Fruit fly (Drosophila melanogaster) whole organism, prepupa: ENCODE measurements around the gene Polr3D.
A peak's percentile ranks its signal among the peaks of the same experiment; 100 is the strongest.

Experiments used
- Blimp-1 ChIP-seq: fragments of 200-800 bp; sonication (Bioruptor generic); optimal IDR thresholded peaks from 3 replicates; lab custom pipeline; 2017; ENCODE audit warnings: missing biosample characterization, missing genetic modification characterization, mild to moderate bottlenecking, moderate library complexity, missing genetic modification reagents
- CG10631 ChIP-seq: fragments of 200-800 bp; sonication (Bioruptor generic); optimal IDR thresholded peaks from 2 replicates; lab custom pipeline; 2016; ENCODE audit warnings: missing biosample characterization, missing genetic modification characterization
- CG10669 ChIP-seq: fragments of 200-800 bp; sonication (Bioruptor generic); optimal IDR thresholded peaks from 3 replicates; lab custom pipeline; 2018; ENCODE audit warnings: missing biosample characterization, mild to moderate bottlenecking, missing genetic modification characterization, moderate library complexity
- CG11294 ChIP-seq: fragments of 200-800 bp; sonication (Bioruptor generic); IDR thresholded peaks from 2 replicates; pipeline ENCODE4 v1.3.6; 2022; ENCODE audit warnings: missing biosample characterization, missing genetic modification characterization
- CG15336 ChIP-seq: fragments of 200-800 bp; sonication (Bioruptor generic); IDR thresholded peaks from 2 replicates; pipeline ENCODE4 v1.3.6; 2022; ENCODE audit warnings: missing biosample characterization, missing genetic modification characterization
- CG1621 ChIP-seq: fragments of 200-800 bp; sonication (Bioruptor generic); optimal IDR thresholded peaks from 3 replicates; lab custom pipeline; 2018; ENCODE audit warnings: missing biosample characterization, mild to moderate bottlenecking, missing genetic modification characterization
- CG3032 ChIP-seq: fragments of 200-800 bp; optimal IDR thresholded peaks from 2 replicates; lab custom pipeline; 2019; ENCODE audit warnings: missing biosample characterization, mild to moderate bottlenecking, missing genetic modification characterization, moderate library complexity
- CG31627 ChIP-seq: fragments of 200-800 bp; sonication (Bioruptor generic); optimal IDR thresholded peaks from 3 replicates; lab custom pipeline; 2016; ENCODE audit warnings: missing biosample characterization, missing genetic modification characterization
- CG32006 ChIP-seq: fragments of 200-800 bp; sonication (Bioruptor generic); optimal IDR thresholded peaks from 3 replicates; lab custom pipeline; 2017; ENCODE audit warnings: missing biosample characterization, mild to moderate bottlenecking, missing genetic modification characterization
- CG34406 ChIP-seq: fragments of 200-800 bp; sonication (Bioruptor generic); optimal IDR thresholded peaks from 3 replicates; lab custom pipeline; 2016; ENCODE audit warnings: missing biosample characterization, missing genetic modification characterization
- CG3919 ChIP-seq: fragments of 200-800 bp; sonication (Bioruptor generic); optimal IDR thresholded peaks from 3 replicates; lab custom pipeline; 2016; ENCODE audit warnings: missing biosample characterization, missing genetic modification characterization
- CG6163 ChIP-seq: fragments of 200-800 bp; sonication (Bioruptor generic); IDR thresholded peaks from 3 replicates; pipeline ENCODE4 v1.3.6; 2022; ENCODE audit warnings: missing biosample characterization, missing genetic modification characterization
- CG6276 ChIP-seq: fragments of 200-800 bp; sonication (Bioruptor generic); optimal IDR thresholded peaks from 2 replicates; lab custom pipeline; 2017; ENCODE audit warnings: missing biosample characterization, mild to moderate bottlenecking, missing genetic modification characterization
- CG6792 ChIP-seq: fragments of 200-800 bp; sonication (Bioruptor generic); optimal IDR thresholded peaks from 3 replicates; lab custom pipeline; 2016; ENCODE audit warnings: missing biosample characterization, missing genetic modification characterization
- CG6854 ChIP-seq: fragments of 200-800 bp; sonication (Bioruptor generic); optimal IDR thresholded peaks from 2 replicates; lab custom pipeline; 2017; ENCODE audit warnings: missing biosample characterization, mild to moderate bottlenecking, missing genetic modification characterization
- CG7368 ChIP-seq: fragments of 200-800 bp; sonication (Bioruptor generic); optimal IDR thresholded peaks from 3 replicates; lab custom pipeline; 2016; ENCODE audit warnings: missing biosample characterization, missing genetic modification characterization
- CG8119 ChIP-seq: fragments of 200-800 bp; sonication (Bioruptor generic); IDR thresholded peaks from 3 replicates; pipeline ENCODE4 v1.3.6; 2022; ENCODE audit warnings: missing biosample characterization, missing genetic modification characterization
- CG9139 ChIP-seq: fragments of 200-800 bp; sonication (Bioruptor generic); optimal IDR thresholded peaks from 3 replicates; lab custom pipeline; 2017; ENCODE audit warnings: missing biosample characterization, mild to moderate bottlenecking, missing genetic modification characterization
- Eip75B ChIP-seq: fragments of 200-800 bp; sonication (Bioruptor generic); optimal IDR thresholded peaks from 3 replicates; lab custom pipeline; 2016; ENCODE audit warnings: missing biosample characterization, missing genetic modification characterization
- Eip78C ChIP-seq: fragments of 200-800 bp; sonication (Bioruptor generic); peaks from one replicate; lab custom pipeline; 2016; ENCODE audit warnings: missing biosample characterization, missing genetic modification characterization
- Ets21C ChIP-seq: fragments of 200-800 bp; sonication (Bioruptor generic); optimal IDR thresholded peaks from 3 replicates; lab custom pipeline; 2016; ENCODE audit warnings: missing biosample characterization, missing genetic modification characterization
- Ets96B ChIP-seq: fragments of 200-800 bp; optimal IDR thresholded peaks from 2 replicates; lab custom pipeline; 2019; ENCODE audit warnings: missing biosample characterization, mild to moderate bottlenecking, missing genetic modification characterization, moderate library complexity
- Hr39 ChIP-seq: fragments of 200-800 bp; sonication (Bioruptor generic); optimal IDR thresholded peaks from 2 replicates; lab custom pipeline; 2016; ENCODE audit warnings: missing biosample characterization, missing genetic modification characterization
- Hr4 ChIP-seq: fragments of 200-800 bp; sonication (Bioruptor generic); optimal IDR thresholded peaks from 3 replicates; lab custom pipeline; 2016; ENCODE audit warnings: missing biosample characterization, missing genetic modification characterization
- Lpt ChIP-seq: fragments of 200-800 bp; sonication (Bioruptor generic); optimal IDR thresholded peaks from 3 replicates; lab custom pipeline; 2016; ENCODE audit warnings: missing biosample characterization, missing genetic modification characterization
- Met ChIP-seq: fragments of 200-800 bp; sonication (Bioruptor generic); optimal IDR thresholded peaks from 3 replicates; lab custom pipeline; 2016; ENCODE audit warnings: missing biosample characterization, missing genetic modification characterization
- OdsH ChIP-seq: fragments of 200-800 bp; sonication (Bioruptor generic); optimal IDR thresholded peaks from 3 replicates; lab custom pipeline; 2016; ENCODE audit warnings: missing biosample characterization, missing genetic modification characterization
- Smox ChIP-seq: fragments of 200-800 bp; sonication (Bioruptor generic); optimal IDR thresholded peaks from 3 replicates; lab custom pipeline; 2016; ENCODE audit warnings: missing biosample characterization, missing genetic modification characterization
- Sox102F ChIP-seq: fragments of 200-800 bp; sonication (Bioruptor generic); optimal IDR thresholded peaks from 2 replicates; lab custom pipeline; 2016; ENCODE audit warnings: missing biosample characterization, mild to moderate bottlenecking, missing genetic modification characterization
- Sox14 ChIP-seq: fragments of 200-800 bp; sonication (Bioruptor generic); optimal IDR thresholded peaks from 3 replicates; lab custom pipeline; 2016; ENCODE audit warnings: missing biosample characterization, missing genetic modification characterization
- Sox15 ChIP-seq: fragments of 200-800 bp; sonication (Bioruptor generic); optimal IDR thresholded peaks from 3 replicates; lab custom pipeline; 2016; ENCODE audit warnings: missing biosample characterization, missing genetic modification characterization
- achi ChIP-seq: fragments of 200-800 bp; sonication (Bioruptor generic); optimal IDR thresholded peaks from 3 replicates; lab custom pipeline; 2016; ENCODE audit warnings: missing biosample characterization, missing genetic modification characterization
- acj6 ChIP-seq: fragments of 200-800 bp; sonication (Bioruptor generic); optimal IDR thresholded peaks from 3 replicates; lab custom pipeline; 2016; ENCODE audit warnings: missing biosample characterization, missing genetic modification characterization
- cyc ChIP-seq: fragments of 200-800 bp; sonication (Bioruptor generic); optimal IDR thresholded peaks from 3 replicates; lab custom pipeline; 2016; ENCODE audit warnings: missing biosample characterization, missing genetic modification characterization
- dac ChIP-seq: fragments of 200-800 bp; sonication (Bioruptor generic); optimal IDR thresholded peaks from 2 replicates; lab custom pipeline; 2017; ENCODE audit warnings: missing biosample characterization, mild to moderate bottlenecking, missing genetic modification characterization
- dsx ChIP-seq: fragments of 200-800 bp; optimal IDR thresholded peaks from 3 replicates; lab custom pipeline; 2019; ENCODE audit warnings: missing biosample characterization, mild to moderate bottlenecking, missing genetic modification characterization, moderate library complexity; ENCODE audit not compliant: poor library complexity, severe bottlenecking
- eg ChIP-seq: fragments of 200-800 bp; sonication (Bioruptor generic); IDR thresholded peaks from 3 replicates; pipeline ENCODE4 v1.3.6; 2022; ENCODE audit warnings: missing biosample characterization, missing genetic modification characterization
- esn ChIP-seq: fragments of 200-800 bp; sonication (Bioruptor generic); optimal IDR thresholded peaks from 2 replicates; lab custom pipeline; 2016; ENCODE audit warnings: missing biosample characterization, mild to moderate bottlenecking, missing genetic modification characterization, moderate library complexity
- fd59A ChIP-seq: fragments of 200-800 bp; sonication (Bioruptor generic); optimal IDR thresholded peaks from 2 replicates; lab custom pipeline; 2017; ENCODE audit warnings: missing biosample characterization, mild to moderate bottlenecking, missing genetic modification characterization, missing genetic modification reagents
- fd85E ChIP-seq: fragments of 200-800 bp; sonication (Bioruptor generic); optimal IDR thresholded peaks from 3 replicates; lab custom pipeline; 2016; ENCODE audit warnings: missing biosample characterization, missing genetic modification characterization
- lz ChIP-seq: fragments of 200-800 bp; sonication (Bioruptor generic); optimal IDR thresholded peaks from 3 replicates; lab custom pipeline; 2016; ENCODE audit warnings: missing biosample characterization, missing genetic modification characterization
- net ChIP-seq: fragments of 200-800 bp; sonication (Bioruptor generic); optimal IDR thresholded peaks from 3 replicates; lab custom pipeline; 2016; ENCODE audit warnings: missing biosample characterization, missing genetic modification characterization
- pdm3 ChIP-seq: fragments of 200-800 bp; sonication (Bioruptor generic); optimal IDR thresholded peaks from 3 replicates; lab custom pipeline; 2016; ENCODE audit warnings: missing biosample characterization, missing genetic modification characterization
- svp ChIP-seq: fragments of 200-800 bp; sonication (Bioruptor generic); peaks from one replicate; lab custom pipeline; 2016; ENCODE audit warnings: missing biosample characterization, missing genetic modification characterization
- topi ChIP-seq: fragments of 200-800 bp; sonication (Bioruptor generic); optimal IDR thresholded peaks from 3 replicates; lab custom pipeline; 2016; ENCODE audit warnings: missing biosample characterization, missing genetic modification characterization
- vri ChIP-seq: fragments of 200-800 bp; sonication (Bioruptor generic); optimal IDR thresholded peaks from 3 replicates; lab custom pipeline; 2016; ENCODE audit warnings: missing biosample characterization, mild to moderate bottlenecking, missing genetic modification characterization

Polr3D gene

dm6 chr3L:18101421-18101996, 7.9 kb downstream of the Polr3D start:
- TF ChIP-seq CG11294 (GFP tag; lab: Robert Waterston, UW) (no peak), vri (GFP tag; lab: Kevin White, UChicago) (peak; percentile 1), Lpt (GFP tag; lab: Kevin White, UChicago) (no peak), CG1621 (tag; lab: Kevin White, UChicago) (no peak), cyc (GFP tag; lab: Kevin White, UChicago) (peak; percentile 37), CG6854 (peak; percentile 14), CG31627 (GFP tag; lab: Kevin White, UChicago) (peak; percentile 20), Sox14 (GFP tag; lab: Kevin White, UChicago) (peak; percentile 18), Ets21C (GFP tag; lab: Kevin White, UChicago) (peak; percentile 34), CG8119 (GFP tag; lab: Robert Waterston, UW) (peak; percentile 46; the same call in 1 of the 3 replicates), lz (peak; percentile 50), esn (peak; percentile 50), Blimp-1 (GFP tag; lab: Kevin White, UChicago) (peak; percentile 20), CG10669 (no peak), fd59A (GFP tag; lab: Kevin White, UChicago) (no peak), achi (peak; percentile 30), acj6 (GFP tag; lab: Kevin White, UChicago) (peak; percentile 54), CG3032 (tag; lab: Kevin White, UChicago) (peak; percentile 3), dac (no peak), CG6163 (GFP tag; lab: Robert Waterston, UW) (0 out of 3 replicates have a peak, but pooled peaks have one; percentile 37), CG32006 (GFP tag; lab: Kevin White, UChicago) (peak; percentile 11), Hr39 (GFP tag; lab: Kevin White, UChicago) (peak; percentile 23), svp (peak; percentile 79), CG15336 (GFP tag; lab: Robert Waterston, UW) (peak; percentile 50; the same call in 1 of the 2 replicates), Smox (GFP tag; lab: Kevin White, UChicago) (peak; percentile 65), OdsH (peak; percentile 9), pdm3 (GFP tag; lab: Kevin White, UChicago) (peak; percentile 26), Met (GFP tag; lab: Kevin White, UChicago) (peak; percentile 59), net (peak; percentile 1), Ets96B (tag; lab: Kevin White, UChicago) (peak; percentile 6), Eip78C (GFP tag; lab: Kevin White, UChicago) (peak; percentile 85), Sox15 (GFP tag; lab: Kevin White, UChicago) (no peak), Eip75B (peak; percentile 19), Hr4 (peak; percentile 20), Sox102F (GFP tag; lab: Kevin White, UChicago) (peak; percentile 51), CG10631 (GFP tag; lab: Kevin White, UChicago) (peak; percentile 7), topi (peak; percentile 26), CG6276 (GFP tag; lab: Kevin White, UChicago) (peak; percentile 20), eg (no peak), CG34406 (GFP tag; lab: Kevin White, UChicago) (peak; percentile 8)

DNA sequence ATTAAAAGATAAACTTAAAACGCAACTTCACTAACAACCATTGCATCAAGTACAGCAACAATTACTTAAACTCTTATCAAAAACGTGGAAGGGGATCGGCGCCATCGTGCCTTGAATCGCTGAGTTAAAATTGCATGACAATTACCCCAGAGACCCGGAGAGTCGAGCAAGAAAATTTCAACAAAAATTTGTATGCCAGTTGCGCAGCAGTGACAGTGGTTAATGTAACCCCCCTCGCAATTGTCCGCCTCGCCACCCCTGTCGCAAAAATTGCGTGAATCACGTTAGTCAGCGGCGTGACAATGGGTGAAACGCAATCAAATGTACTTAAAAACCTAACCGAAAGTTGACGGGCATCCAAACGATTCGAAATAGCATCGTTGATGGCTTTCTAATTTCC, 9.7 kb downstream of the Polr3D start:
- TF ChIP-seq esn = peak; percentile 48
- peak; percentile 31 for TF ChIP-seq cyc (GFP tag; lab: Kevin White, UChicago)
- TF ChIP-seq lz = peak; percentile 38
- peak; percentile 69 for TF ChIP-seq vri (GFP tag; lab: Kevin White, UChicago)
- TF ChIP-seq Hr39 (GFP tag; lab: Kevin White, UChicago) = peak; percentile 48
- TF ChIP-seq Eip78C (GFP tag; lab: Kevin White, UChicago) = peak; percentile 72
- peak; percentile 66 for TF ChIP-seq svp
- TF ChIP-seq fd85E (GFP tag; lab: Kevin White, UChicago) = no peak
- TF ChIP-seq OdsH = peak; percentile 15
- 0 out of 3 replicates have a peak, but pooled peaks have one; percentile 23 for TF ChIP-seq CG6163 (GFP tag; lab: Robert Waterston, UW)
- peak; percentile 44 for TF ChIP-seq pdm3 (GFP tag; lab: Kevin White, UChicago)
- TF ChIP-seq Met (GFP tag; lab: Kevin White, UChicago) = peak; percentile 28
- TF ChIP-seq CG1621 (tag; lab: Kevin White, UChicago) = no peak
- TF ChIP-seq Sox14 (GFP tag; lab: Kevin White, UChicago) = peak; percentile 16
- TF ChIP-seq acj6 (GFP tag; lab: Kevin White, UChicago) = peak; percentile 2
- no peak for TF ChIP-seq CG8119 (GFP tag; lab: Robert Waterston, UW)
- TF ChIP-seq CG31627 (GFP tag; lab: Kevin White, UChicago) = peak; percentile 42
- TF ChIP-seq fd59A (GFP tag; lab: Kevin White, UChicago) = no peak
- peak; percentile 36 for TF ChIP-seq topi
- no peak for TF ChIP-seq dsx (GFP tag; lab: Kevin White, UChicago)
- peak; percentile 43; the same call in 1 of the 3 replicates for TF ChIP-seq eg
- peak; percentile 5 for TF ChIP-seq CG6792 (GFP tag; lab: Kevin White, UChicago)
- no peak for TF ChIP-seq CG9139 (GFP tag; lab: Kevin White, UChicago)
- peak; percentile 20 for TF ChIP-seq CG7368 (GFP tag; lab: Kevin White, UChicago)
- TF ChIP-seq achi = peak; percentile 26
- TF ChIP-seq Sox15 (GFP tag; lab: Kevin White, UChicago) = peak; percentile 8
- TF ChIP-seq CG15336 (GFP tag; lab: Robert Waterston, UW) = peak; percentile 31; the same call in 1 of the 2 replicates
- peak; percentile 22 for TF ChIP-seq CG3919 (GFP tag; lab: Kevin White, UChicago)
- TF ChIP-seq Lpt (GFP tag; lab: Kevin White, UChicago) = no peak
